Worm (Caenorhabditis elegans) whole organism, L4 larva: ENCODE data around the gene lyst-1.

Experiments used
- D1046.2 ChIP-seq: fragments of 200-800 bp; sonication (Bioruptor generic); IDR thresholded peaks from 2 replicates; pipeline ENCODE4 v1.3.6; 2022; ENCODE audit warnings: missing genetic modification characterization, missing compliant biosample characterization
- F44E2.7 ChIP-seq: fragments of 200-800 bp; sonication (Bioruptor generic); IDR thresholded peaks from 2 replicates; pipeline ENCODE4 v2.1.2; 2022; ENCODE audit warnings: missing genetic modification characterization, missing compliant biosample characterization
- Y105C5A.15 ChIP-seq: fragments of 200-800 bp; sonication (Bioruptor generic); IDR thresholded peaks from 2 replicates; pipeline ENCODE4 v1.3.6; 2022; ENCODE audit warnings: missing genetic modification characterization, missing compliant biosample characterization
- ZK337.2 ChIP-seq: fragments of 200-800 bp; sonication (Bioruptor generic); IDR thresholded peaks from 2 replicates; pipeline ENCODE4 v1.3.6; 2022; ENCODE audit warnings: missing genetic modification reagents, missing genetic modification characterization, missing compliant biosample characterization
- ZK546.5 ChIP-seq, 2 experiments: sonication (generic microtip); optimal IDR thresholded peaks; 2 replicates each; lab custom pipeline; 2017; ENCODE audit warnings: missing biosample characterization in 2 of 2, missing genetic modification characterization in 2 of 2
- aha-1 ChIP-seq: fragments of 150-350 bp; peaks from one replicate; lab custom pipeline; 2014; ENCODE audit warnings: missing biosample characterization, missing genetic modification characterization
- ceh-20 ChIP-seq: fragments of 200-800 bp; sonication (Bioruptor generic); IDR thresholded peaks from 2 replicates; pipeline ENCODE4 v1.3.6; 2022; ENCODE audit warnings: missing genetic modification reagents, missing genetic modification characterization, missing compliant biosample characterization
- ceh-32 ChIP-seq: sonication (generic microtip); optimal IDR thresholded peaks from 2 replicates; lab custom pipeline; 2016; ENCODE audit warnings: mild to moderate bottlenecking, missing genetic modification characterization, missing compliant biosample characterization; ENCODE audit not compliant: poor library complexity
- daf-16 ChIP-seq, 3 experiments: sonication (generic microtip); optimal IDR thresholded peaks; 2 replicates each; lab custom pipeline; 2016 to 2017; ENCODE audit warnings: missing genetic modification characterization in 3 of 3, missing genetic modification reagents in 3 of 3, mild to moderate bottlenecking in 2 of 3, missing compliant biosample characterization in 2 of 3, missing biosample characterization in 1 of 3, moderate library complexity in 1 of 3
- dmd-6 ChIP-seq: fragments of 200-800 bp; sonication (Bioruptor generic); IDR thresholded peaks from 2 replicates; pipeline ENCODE4 v1.3.6; 2022; ENCODE audit warnings: missing genetic modification reagents, missing genetic modification characterization, missing compliant biosample characterization
- dpl-1 ChIP-seq: fragments of 150-350 bp; optimal IDR thresholded peaks from 2 replicates; lab custom pipeline; 2014; ENCODE audit warnings: missing biosample characterization, missing genetic modification reagents, missing genetic modification characterization
- dve-1 ChIP-seq: sonication (generic microtip); optimal IDR thresholded peaks from 2 replicates; lab custom pipeline; 2017; ENCODE audit warnings: antibody characterized with exemption, mild to moderate bottlenecking, missing genetic modification characterization, missing compliant biosample characterization; ENCODE audit not compliant: insufficient read depth
- egl-27 ChIP-seq: sonication (generic microtip); optimal IDR thresholded peaks from 3 replicates; lab custom pipeline; 2017; ENCODE audit warnings: missing biosample characterization, missing genetic modification reagents, missing genetic modification characterization
- hif-1 ChIP-seq, 2 experiments: sonication (generic microtip); optimal IDR thresholded peaks; 2 replicates each; lab custom pipeline; 2016 to 2017; ENCODE audit warnings: missing compliant biosample characterization in 2 of 2, missing genetic modification characterization in 2 of 2, missing genetic modification reagents in 2 of 2, missing genotype in 2 of 2, mild to moderate bottlenecking in 1 of 2
- hlh-11 ChIP-seq: fragments of 200-800 bp; sonication (Bioruptor generic); optimal IDR thresholded peaks from 2 replicates; lab custom pipeline; 2018; ENCODE audit warnings: mild to moderate bottlenecking, missing genetic modification characterization, missing compliant biosample characterization
- hlh-30 ChIP-seq: sonication (generic microtip); optimal IDR thresholded peaks from 2 replicates; lab custom pipeline; 2017; ENCODE audit warnings: antibody characterized with exemption, mild to moderate bottlenecking, missing genetic modification characterization, missing compliant biosample characterization; ENCODE audit not compliant: insufficient read depth
- jun-1 ChIP-seq: fragments of 150-350 bp; optimal IDR thresholded peaks from 2 replicates; lab custom pipeline; 2014; ENCODE audit warnings: missing biosample characterization, missing genetic modification reagents, missing genetic modification characterization
- lir-3 ChIP-seq: sonication (generic microtip); optimal IDR thresholded peaks from 2 replicates; lab custom pipeline; 2016; ENCODE audit warnings: mild to moderate bottlenecking, missing genetic modification characterization, missing compliant biosample characterization
- lsy-2 ChIP-seq, 2 experiments: fragments of 150-350 bp in 1 of 2; sonication (generic microtip) in 1 of 2; optimal IDR thresholded peaks; 2 replicates each; lab custom pipeline; 2014 to 2017; ENCODE audit warnings: missing biosample characterization in 2 of 2, missing genetic modification characterization in 2 of 2
- nhr-102 ChIP-seq: sonication (generic microtip); optimal IDR thresholded peaks from 2 replicates; lab custom pipeline; 2016; ENCODE audit warnings: mild to moderate bottlenecking, missing genetic modification characterization, moderate library complexity, missing compliant biosample characterization
- nhr-11 ChIP-seq: fragments of 150-350 bp; optimal IDR thresholded peaks from 2 replicates; lab custom pipeline; 2014; ENCODE audit warnings: missing biosample characterization, missing genetic modification characterization
- nhr-111 ChIP-seq: fragments of 200-800 bp; sonication (Bioruptor generic); optimal IDR thresholded peaks from 2 replicates; lab custom pipeline; 2018; ENCODE audit warnings: mild to moderate bottlenecking, missing genetic modification characterization, missing compliant biosample characterization
- nhr-237 ChIP-seq: sonication (generic microtip); optimal IDR thresholded peaks from 2 replicates; lab custom pipeline; 2017; ENCODE audit warnings: missing biosample characterization, missing genetic modification characterization
- nhr-28 ChIP-seq: fragments of 150-350 bp; optimal IDR thresholded peaks from 2 replicates; lab custom pipeline; 2014; ENCODE audit warnings: missing biosample characterization, missing genetic modification characterization
- nhr-41 ChIP-seq: fragments of 200-800 bp; sonication (Bioruptor generic); IDR thresholded peaks from 2 replicates; pipeline ENCODE4 v1.3.6; 2022; ENCODE audit warnings: missing genetic modification reagents, missing genetic modification characterization, missing compliant biosample characterization
- nhr-48 ChIP-seq: sonication (generic microtip); optimal IDR thresholded peaks from 2 replicates; lab custom pipeline; 2016; ENCODE audit warnings: mild to moderate bottlenecking, missing genetic modification characterization, missing compliant biosample characterization
- nhr-6 ChIP-seq: fragments of 150-350 bp; optimal IDR thresholded peaks from 2 replicates; lab custom pipeline; 2014; ENCODE audit warnings: missing biosample characterization, missing genetic modification characterization
- php-3 ChIP-seq: fragments of 200-800 bp; sonication (Bioruptor generic); IDR thresholded peaks from 2 replicates; pipeline ENCODE4 v1.3.6; 2022; ENCODE audit warnings: missing genetic modification reagents, missing genetic modification characterization, missing compliant biosample characterization
- pqm-1 ChIP-seq: sonication (generic microtip); optimal IDR thresholded peaks from 2 replicates; lab custom pipeline; 2017; ENCODE audit warnings: missing biosample characterization, missing genetic modification characterization
- tra-1 ChIP-seq: fragments of 200-800 bp; sonication (Bioruptor generic); IDR thresholded peaks from 2 replicates; pipeline ENCODE4 v1.3.6; 2022; ENCODE audit warnings: missing genetic modification reagents, missing genetic modification characterization, missing compliant biosample characterization
- unc-62 ChIP-seq, 3 experiments: fragments of 150-350 bp in 1 of 3; sonication (generic microtip); optimal IDR thresholded peaks in 2 of 3; peaks in 1 of 3; 1 replicate in 1 of 3; 2 replicates in 2 of 3; lab custom pipeline; 2014 to 2017; ENCODE audit warnings: missing biosample characterization in 3 of 3, missing genetic modification characterization in 3 of 3, missing genetic modification reagents in 3 of 3, missing genotype in 1 of 3
- zfp-2 ChIP-seq: sonication (generic microtip); optimal IDR thresholded peaks from 2 replicates; lab custom pipeline; 2016; ENCODE audit warnings: mild to moderate bottlenecking, missing genetic modification characterization, missing compliant biosample characterization
- zip-11 ChIP-seq: fragments of 200-800 bp; sonication (Bioruptor generic); IDR thresholded peaks from 2 replicates; pipeline ENCODE4 v1.3.6; 2022; ENCODE audit warnings: missing genetic modification characterization, missing compliant biosample characterization

Gene lyst-1

DNA sequence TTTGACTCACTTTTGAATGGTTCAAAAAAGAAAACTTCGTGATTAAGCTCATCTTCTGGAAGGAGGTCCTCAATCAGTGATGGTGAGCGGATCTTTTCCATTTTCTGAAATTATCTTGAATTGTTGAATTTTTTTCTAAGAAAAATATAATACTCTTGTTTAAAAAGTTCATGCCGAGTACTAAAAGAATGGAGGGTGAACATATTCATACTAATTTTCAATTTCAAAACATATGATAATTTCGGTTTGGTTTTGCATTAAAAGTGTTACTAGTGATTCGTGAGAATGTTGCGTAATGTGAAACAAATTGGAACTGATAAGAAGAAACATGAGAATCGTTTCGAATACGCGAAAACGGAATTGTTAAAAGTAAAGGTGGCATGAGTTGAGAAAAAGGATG lies at the start of gene lyst-1:
lyst-1 (minus strand) TSS at position 101 of the 400 bp plus-strand sequence.
- TF ChIP-seq nhr-11 (tag; lab: Kevin White, UChicago) (no peak), egl-27 (tag; lab: Kevin White, UChicago) (no peak)

DNA sequence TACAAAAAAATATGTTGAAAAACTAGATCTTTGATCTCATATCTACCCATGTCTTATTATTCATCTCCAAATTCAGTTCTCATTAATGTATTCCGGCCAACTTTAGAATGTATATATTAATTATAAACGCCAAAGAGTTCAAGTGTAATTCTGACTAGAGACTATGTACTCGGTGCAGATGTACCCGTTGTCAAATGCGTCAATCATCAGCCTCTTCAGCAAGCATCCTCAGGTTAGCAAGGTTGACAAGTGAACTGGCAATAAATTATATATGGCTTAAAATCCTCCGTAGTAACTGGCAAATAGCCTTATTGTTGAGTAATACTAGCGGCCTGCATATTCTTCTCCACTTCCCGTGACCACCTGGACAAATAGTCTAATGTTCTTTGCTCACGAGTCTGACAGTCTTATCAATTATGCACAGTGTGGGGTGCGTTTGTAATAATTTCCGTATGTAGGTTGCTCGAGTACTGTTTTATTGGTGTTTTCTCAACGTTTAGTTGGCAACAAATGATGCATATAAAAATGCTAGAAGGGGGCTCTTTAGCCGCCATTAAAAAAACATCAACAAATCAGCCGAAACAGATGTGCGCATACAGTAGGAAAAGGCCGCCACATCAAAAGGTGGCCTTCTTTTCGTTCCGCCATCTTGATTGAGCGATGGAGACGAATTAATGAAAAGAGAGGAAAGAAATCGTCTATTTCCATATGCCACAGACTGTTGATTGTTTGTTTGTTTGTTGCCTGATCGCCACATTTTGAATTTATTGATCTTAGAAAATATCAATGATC lies 47.5 kb upstream of the lyst-1 start:
- no peak for TF ChIP-seq zfp-2 (tag; lab: Kevin White, UChicago)
- TF ChIP-seq nhr-28 (tag; lab: Kevin White, UChicago), result peak; percentile 5
- TF ChIP-seq ZK546.5 (tag; optimal IDR thresholded peaks at IDR 0.05; lab: Kevin White, UChicago), result no peak
- peak in 1 of 2 experiments; percentile 58 for TF ChIP-seq unc-62 (GFP tag; optimal IDR thresholded peaks at IDR 0.05 in 1 of 2; lab: Kevin White, UChicago)
- TF ChIP-seq unc-62 (tag; optimal IDR thresholded peaks at IDR 0.05; lab: Kevin White, UChicago), result no peak
- TF ChIP-seq dve-1, result peak; percentile 15
- no peak for TF ChIP-seq nhr-6
- TF ChIP-seq pqm-1 (tag; lab: Kevin White, UChicago), result peak; percentile 30
- TF ChIP-seq hlh-11 (tag; lab: Kevin White, UChicago), result peak; percentile 46
- no peak for TF ChIP-seq dpl-1
- TF ChIP-seq php-3 (GFP tag; lab: Robert Waterston, UW), result peak; percentile 52; the same call in 1 of the 2 replicates
- peak; percentile 31 for TF ChIP-seq hlh-30 (tag; lab: Kevin White, UChicago)
- TF ChIP-seq ZK337.2, result no peak
- TF ChIP-seq nhr-48 (tag; lab: Kevin White, UChicago), result peak; percentile 93
- TF ChIP-seq daf-16 (GFP tag; optimal IDR thresholded peaks at IDR 0.05; lab: Kevin White, UChicago), result no peak
- TF ChIP-seq daf-16 (tag; optimal IDR thresholded peaks at IDR 0.05; lab: Kevin White, UChicago), result peak; percentile 52
- TF ChIP-seq dmd-6 (GFP tag; lab: Robert Waterston, UW), result peak; percentile 29; the same call in 1 of the 2 replicates

DNA sequence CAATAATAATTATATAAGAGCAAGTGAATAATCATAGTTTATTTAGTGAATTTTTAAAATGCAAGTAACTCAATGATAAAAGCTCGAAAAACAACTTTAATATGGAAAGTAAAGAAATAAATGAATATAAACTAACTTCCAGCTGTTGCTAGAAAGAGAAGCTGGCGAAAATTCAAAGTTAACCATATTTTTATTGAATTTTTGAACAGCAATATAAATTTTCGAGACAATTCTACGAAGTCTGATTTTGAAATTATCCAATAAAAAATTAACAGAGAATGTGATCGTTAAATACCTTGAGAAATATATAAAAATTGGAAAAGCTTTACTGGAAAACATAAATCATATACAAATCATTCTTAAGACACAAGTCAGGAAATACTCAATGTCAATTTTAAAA lies 45.6 kb upstream of the lyst-1 start:
- TF ChIP-seq F44E2.7 (GFP tag; lab: Robert Waterston, UW) (no peak), nhr-102 (tag; lab: Kevin White, UChicago) (no peak), lir-3 (tag; lab: Kevin White, UChicago) (no peak), aha-1 (tag; lab: Kevin White, UChicago) (peak; percentile 92)

- TF ChIP-seq nhr-48 (tag; lab: Kevin White, UChicago), result peak; percentile 75
- peak; percentile 50; the same call in 1 of the 2 replicates for TF ChIP-seq ceh-20 (GFP tag; lab: Robert Waterston, UW)
- no peak for TF ChIP-seq nhr-41 (GFP tag; lab: Robert Waterston, UW)
- TF ChIP-seq zip-11 (GFP tag; lab: Robert Waterston, UW), result no peak
- peak in 1 of 2 experiments; percentile 23 for TF ChIP-seq hif-1 (tag; optimal IDR thresholded peaks at IDR 0.05; lab: Kevin White, UChicago)
- TF ChIP-seq pqm-1 (tag; lab: Kevin White, UChicago), result no peak
- no peak for TF ChIP-seq nhr-111 (GFP tag; lab: Kevin White, UChicago)
- peak; percentile 76 for TF ChIP-seq hlh-30 (tag; lab: Kevin White, UChicago)
- TF ChIP-seq lsy-2 (tag; optimal IDR thresholded peaks at IDR 0.05; lab: Kevin White, UChicago), result peak in 1 of 2 experiments; percentile 9
- TF ChIP-seq ceh-32 (tag; lab: Kevin White, UChicago), result no peak
- peak in 1 of 2 experiments; percentile 1 for TF ChIP-seq unc-62 (GFP tag; optimal IDR thresholded peaks at IDR 0.05 in 1 of 2; lab: Kevin White, UChicago)
- TF ChIP-seq unc-62 (tag; optimal IDR thresholded peaks at IDR 0.05; lab: Kevin White, UChicago), result no peak
- TF ChIP-seq D1046.2, result no peak
- no peak for TF ChIP-seq dve-1
- TF ChIP-seq dmd-6 (GFP tag; lab: Robert Waterston, UW), result peak; percentile 33
- TF ChIP-seq nhr-237, result no peak
- peak; percentile 1 for TF ChIP-seq aha-1 (tag; lab: Kevin White, UChicago)
- TF ChIP-seq tra-1 (GFP tag; lab: Robert Waterston, UW), result 0 out of 2 replicates have a peak, but pooled peaks have one; percentile 5
- TF ChIP-seq hlh-11 (tag; lab: Kevin White, UChicago), result peak; percentile 87
- TF ChIP-seq jun-1, result no peak
- no peak for TF ChIP-seq Y105C5A.15 (GFP tag; lab: Robert Waterston, UW)
These were observed 45.1 kb upstream of the lyst-1 start for ce11 chrX:12185847-12186559.
